Fruit fly (Drosophila melanogaster) whole organism, adult: Measurements from ENCODE around the gene CG11409.

Experiments used
- CG1620 ChIP-seq: fragments of 200-800 bp; sonication (Bioruptor generic); optimal IDR thresholded peaks from 2 replicates; lab custom pipeline; 2016; ENCODE audit warnings: missing biosample characterization, missing genetic modification characterization
- CG7101 ChIP-seq: fragments of 200-800 bp; sonication (Bioruptor generic); optimal IDR thresholded peaks from 2 replicates; lab custom pipeline; 2018; ENCODE audit warnings: missing biosample characterization, mild to moderate bottlenecking, missing genetic modification characterization, moderate library complexity
- Mnt ChIP-seq: fragments of 200-800 bp; sonication (Bioruptor generic); optimal IDR thresholded peaks from 2 replicates; lab custom pipeline; 2016; ENCODE audit warnings: missing biosample characterization, mild to moderate bottlenecking, missing genetic modification characterization
- kay ChIP-seq: fragments of 200-800 bp; sonication (Bioruptor generic); peaks from one replicate; lab custom pipeline; 2016; ENCODE audit warnings: missing biosample characterization, missing genetic modification characterization, borderline replicate concordance
- pad ChIP-seq: fragments of 200-800 bp; sonication (Bioruptor generic); optimal IDR thresholded peaks from 3 replicates; lab custom pipeline; 2017; ENCODE audit warnings: missing biosample characterization, missing genetic modification characterization, mild to moderate bottlenecking, moderate library complexity, missing genetic modification reagents

dm6 chrX:1341944-1342392 is 581 bp upstream of the CG11409 start, which contains the start of gene Naa30A:
- no peak for TF ChIP-seq kay (GFP tag; lab: Kevin White, UChicago)
- peak; percentile 7 for TF ChIP-seq CG7101
- peak; percentile 59 for TF ChIP-seq Mnt
- TF ChIP-seq CG1620, result no peak
- no peak for TF ChIP-seq pad (GFP tag; lab: Kevin White, UChicago)
